Worm (Caenorhabditis elegans) whole organism, mixed stage, embryonic: ENCODE data around the gene Y108G3AL.2.

ENCODE experiments used
- bed-3 ChIP-seq: fragments of 200-800 bp; sonication (Bioruptor generic); optimal IDR thresholded peaks from 3 replicates; lab custom pipeline; 2018; ENCODE audit warnings: mild to moderate bottlenecking, missing genetic modification characterization, moderate library complexity, missing compliant biosample characterization
- nhr-12 ChIP-seq: fragments of 150-350 bp; optimal IDR thresholded peaks from 2 replicates; lab custom pipeline; 2014; ENCODE audit warnings: missing biosample characterization, missing genetic modification characterization
- snpc-4 ChIP-seq: fragments of 150-350 bp; optimal IDR thresholded peaks from 2 replicates; lab custom pipeline; 2014; ENCODE audit warnings: missing biosample characterization, missing genetic modification characterization
- ztf-11 ChIP-seq: fragments of 150-350 bp; optimal IDR thresholded peaks from 2 replicates; lab custom pipeline; 2014; ENCODE audit warnings: missing biosample characterization, missing genetic modification characterization

DNA sequence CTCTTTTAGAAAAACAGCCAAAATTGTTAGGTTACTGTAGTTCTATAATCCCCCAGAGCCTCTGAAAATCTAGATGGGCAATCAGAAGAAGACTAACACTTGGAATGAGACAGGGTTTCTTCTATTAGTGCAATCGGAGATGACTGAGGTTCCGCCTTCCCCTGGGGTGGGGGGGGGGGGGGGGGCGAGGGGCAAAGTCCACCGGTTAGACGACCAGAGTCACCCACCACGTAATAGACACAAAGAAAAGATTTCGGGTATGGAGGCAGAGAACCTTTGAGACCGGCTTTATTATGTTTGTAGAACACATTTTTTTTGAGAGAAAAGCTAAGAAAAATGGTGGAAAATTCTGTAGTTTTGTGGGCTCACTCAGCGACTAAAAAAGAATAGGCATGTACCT is 14.6 kb upstream of the Y108G3AL.2 start:
- TF ChIP-seq ztf-11 (no peak), bed-3 (GFP tag; lab: Kevin White, UChicago) (no peak), snpc-4 (no peak), nhr-12 (tag; lab: Kevin White, UChicago) (no peak)
